Worm (Caenorhabditis elegans): ENCODE measurements around the gene C24H12.1.
"Not testable (repeated sequence)": the region's sequence is repeated elsewhere in the genome, so short reads cannot be mapped to it uniquely, and the experiment has no call there.

DNA sequence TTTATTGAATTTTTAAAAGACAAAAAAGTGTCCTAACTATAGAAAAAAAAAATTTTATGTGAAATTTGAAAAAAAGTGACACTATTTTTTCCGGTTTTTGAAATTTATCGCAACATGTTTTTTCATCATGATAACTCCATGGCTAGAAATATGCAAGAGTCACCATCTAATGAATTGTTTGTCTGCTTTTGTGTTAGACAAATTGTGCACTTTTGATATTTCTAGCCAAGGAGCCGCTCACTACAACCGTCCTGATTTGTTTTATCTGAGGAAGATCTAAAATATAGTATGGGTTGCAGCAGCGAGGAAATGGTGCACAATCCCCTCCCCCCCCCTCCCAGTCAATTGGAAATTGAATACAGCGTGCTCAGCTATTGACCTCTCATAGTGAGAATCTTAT, 13.4 kb downstream of the C24H12.1 start, which contains the start of gene W10D9.1:
- TF ChIP-seq ZK546.5, nhr-76 (tag; optimal IDR thresholded peaks at IDR 0.05): not testable (repeated sequence)
